Worm (Caenorhabditis elegans) whole organism, late embryonic: ENCODE results near the gene ZK892.4.

Experiments used
- F13H6.1 ChIP-seq: sonication (generic microtip); optimal IDR thresholded peaks from 2 replicates; lab custom pipeline; 2016; ENCODE audit warnings: missing genetic modification characterization, missing compliant biosample characterization
- ceh-2 ChIP-seq: sonication (generic microtip); optimal IDR thresholded peaks from 2 replicates; lab custom pipeline; 2016; ENCODE audit warnings: missing genotype, missing genetic modification characterization, missing compliant biosample characterization
- elt-2 ChIP-seq: sonication (generic microtip); optimal IDR thresholded peaks from 2 replicates; lab custom pipeline; 2016; ENCODE audit warnings: missing genetic modification reagents, missing genetic modification characterization, missing compliant biosample characterization
- hlh-6 ChIP-seq: sonication (generic microtip); optimal IDR thresholded peaks from 2 replicates; lab custom pipeline; 2016; ENCODE audit warnings: missing genotype, missing genetic modification characterization, missing compliant biosample characterization
- nfya-1 ChIP-seq: sonication (generic microtip); optimal IDR thresholded peaks from 2 replicates; lab custom pipeline; 2017; ENCODE audit warnings: missing genetic modification characterization, mild to moderate bottlenecking, missing compliant biosample characterization, antibody characterized with exemption, moderate library complexity
- pax-1 ChIP-seq: fragments of 150-350 bp; optimal IDR thresholded peaks from 2 replicates; lab custom pipeline; 2014; ENCODE audit warnings: missing biosample characterization, missing genetic modification characterization
- pqm-1 ChIP-seq: sonication (generic microtip); optimal IDR thresholded peaks from 2 replicates; lab custom pipeline; 2016; ENCODE audit warnings: missing genetic modification characterization, missing compliant biosample characterization

ce11 chrII:10056545-10057038 is 50.2 kb downstream of the ZK892.4 start, which contains the start of gene C18D1.2:
- TF ChIP-seq pax-1 (tag; lab: Kevin White, UChicago) (no peak), elt-2 (tag; lab: Kevin White, UChicago) (no peak), ceh-2 (no peak), nfya-1 (tag; lab: Kevin White, UChicago) (no peak), F13H6.1 (tag; lab: Kevin White, UChicago) (no peak), pqm-1 (tag; lab: Kevin White, UChicago) (no peak), hlh-6 (tag; lab: Kevin White, UChicago) (no peak)
